Worm (Caenorhabditis elegans) whole organism, late embryonic: ENCODE measurements around the gene pigw-1.

Source experiments
- ceh-19 ChIP-seq: fragments of 200-800 bp; sonication (Bioruptor generic); optimal IDR thresholded peaks from 2 replicates; lab custom pipeline; 2018; ENCODE audit warnings: mild to moderate bottlenecking, missing genetic modification characterization, missing compliant biosample characterization
- ceh-48 ChIP-seq: sonication (generic microtip); optimal IDR thresholded peaks from 2 replicates; lab custom pipeline; 2016; ENCODE audit warnings: missing genetic modification characterization, inconsistent platforms, missing compliant biosample characterization
- fkh-10 ChIP-seq: fragments of 150-350 bp; optimal IDR thresholded peaks from 2 replicates; lab custom pipeline; 2014; ENCODE audit warnings: missing biosample characterization, missing genetic modification reagents, missing genetic modification characterization
- fkh-6 ChIP-seq: sonication (generic microtip); optimal IDR thresholded peaks from 2 replicates; lab custom pipeline; 2016; ENCODE audit warnings: missing genetic modification characterization, missing compliant biosample characterization
- madf-2 ChIP-seq: sonication (generic microtip); optimal IDR thresholded peaks from 2 replicates; lab custom pipeline; 2017; ENCODE audit warnings: missing genetic modification characterization, missing compliant biosample characterization
- pqm-1 ChIP-seq: sonication (generic microtip); optimal IDR thresholded peaks from 2 replicates; lab custom pipeline; 2016; ENCODE audit warnings: missing genetic modification characterization, missing compliant biosample characterization
- tbx-7 ChIP-seq: sonication (generic microtip); optimal IDR thresholded peaks from 2 replicates; lab custom pipeline; 2016; ENCODE audit warnings: missing genotype, missing genetic modification characterization, missing compliant biosample characterization

DNA sequence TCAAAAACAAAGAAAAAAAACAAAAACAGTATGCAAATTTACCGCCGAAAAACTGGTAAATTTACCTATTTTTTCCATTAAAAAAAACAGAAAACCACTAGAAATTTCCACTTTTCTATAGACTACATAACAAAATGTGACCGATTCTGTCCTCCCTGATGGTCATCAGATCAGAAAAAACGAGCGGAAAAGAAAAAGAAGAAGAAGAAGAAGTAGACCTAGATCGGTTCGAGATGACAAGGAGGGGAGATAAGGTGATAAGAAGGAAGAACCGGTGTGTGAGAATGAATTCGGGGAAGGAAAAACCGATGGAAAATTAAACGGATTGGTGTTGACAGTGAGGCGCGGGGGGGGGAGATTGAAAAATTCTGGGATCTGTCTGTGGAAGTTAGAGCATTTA, 28.6 kb downstream of the pigw-1 start:
- no peak for TF ChIP-seq pqm-1 (tag; lab: Kevin White, UChicago)
- no peak for TF ChIP-seq madf-2
- TF ChIP-seq ceh-48 (tag; lab: Kevin White, UChicago): no peak
- TF ChIP-seq fkh-6 (tag; lab: Kevin White, UChicago): no peak
- no peak for TF ChIP-seq ceh-19 (GFP tag; lab: Kevin White, UChicago)
- TF ChIP-seq tbx-7 (tag; lab: Kevin White, UChicago): no peak
- TF ChIP-seq fkh-10 (GFP tag; lab: Kevin White, UChicago): no peak
